Worm (Caenorhabditis elegans): ENCODE data around the gene tag-180.

tag-180 gene

DNA sequence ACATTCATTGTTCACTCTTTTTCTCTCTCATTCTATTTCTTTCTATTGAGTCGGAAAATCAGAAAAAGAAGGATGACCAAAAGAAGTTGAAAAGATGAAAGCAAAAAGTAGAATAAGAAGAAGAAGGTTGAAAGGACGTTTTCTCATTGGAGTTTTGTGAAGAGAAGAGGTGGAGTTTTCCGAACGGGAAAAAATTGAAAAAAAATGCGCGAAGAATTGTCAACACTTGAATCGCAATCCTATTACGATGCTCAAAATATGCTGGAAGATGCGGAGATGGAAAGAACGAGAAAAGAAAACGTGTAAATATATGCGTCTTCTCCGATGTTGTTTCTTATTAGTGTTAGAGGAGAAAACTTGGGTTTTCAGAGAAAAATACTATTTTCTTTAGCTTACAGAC is 4.1 kb upstream of the tag-180 start:
- TF ChIP-seq fkh-10 (GFP tag; optimal IDR thresholded peaks at IDR 0.05) (peak; percentile 83), ZK546.5 (tag; optimal IDR thresholded peaks at IDR 0.05) (no peak)

DNA sequence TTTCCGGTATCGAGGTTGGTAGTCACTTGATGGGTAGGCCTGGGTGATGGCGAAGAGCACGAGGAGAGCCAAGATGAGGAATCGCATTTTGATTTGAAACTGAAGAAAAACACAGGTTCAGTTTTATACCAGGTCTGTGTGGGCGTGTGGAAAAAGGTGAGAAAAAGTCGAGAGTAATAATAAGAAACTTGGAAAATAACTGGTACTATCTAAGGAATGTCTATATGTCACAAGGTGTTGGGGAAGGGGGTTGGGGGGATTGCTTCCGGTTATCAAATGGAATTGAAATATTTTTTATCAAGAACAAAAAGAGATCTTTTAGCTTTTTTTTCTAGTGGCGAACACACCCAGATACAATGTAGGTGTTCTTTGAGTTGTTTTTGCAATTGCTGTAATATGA is 9.6 kb downstream of the tag-180 start, which contains the start of gene nlp-51:
Gene nlp-51, minus strand, starts transcription at position 101 of the 400 bp plus-strand sequence.
- no peak for TF ChIP-seq nhr-25 (tag; optimal IDR thresholded peaks at IDR 0.05)
- TF ChIP-seq nhr-11 (tag; optimal IDR thresholded peaks at IDR 0.05), result no peak
- TF ChIP-seq sea-2 (GFP tag; optimal IDR thresholded peaks at IDR 0.05), result no peak
- TF ChIP-seq fkh-10 (GFP tag; optimal IDR thresholded peaks at IDR 0.05), result no peak
- TF ChIP-seq fos-1 (tag; optimal IDR thresholded peaks at IDR 0.05), result no peak
- no peak for TF ChIP-seq nhr-67 (tag; optimal IDR thresholded peaks at IDR 0.05)
- TF ChIP-seq ceh-28 (tag; optimal IDR thresholded peaks at IDR 0.05), result no peak
- no peak for TF ChIP-seq mml-1 (tag; optimal IDR thresholded peaks at IDR 0.05)
- no peak for TF ChIP-seq R02D3.7 (tag; optimal IDR thresholded peaks at IDR 0.05)
- TF ChIP-seq unc-62 (GFP tag; optimal IDR thresholded peaks at IDR 0.05), result no peak
- TF ChIP-seq nfya-1 (tag; optimal IDR thresholded peaks at IDR 0.05; ENCODE audit: insufficient read depth), result no peak
- no peak for TF ChIP-seq nhr-43 (tag; optimal IDR thresholded peaks at IDR 0.05; ENCODE audit: poor library complexity, severe bottlenecking)
- no peak for TF ChIP-seq egl-5 (tag; optimal IDR thresholded peaks at IDR 0.05)
- no peak for TF ChIP-seq lin-39 (tag; optimal IDR thresholded peaks at IDR 0.05)
- TF ChIP-seq pqm-1 (tag; optimal IDR thresholded peaks at IDR 0.05), result no peak
- TF ChIP-seq fkh-2 (tag; optimal IDR thresholded peaks at IDR 0.05), result no peak

ce11 chrII:11316663-11317062 is 12.6 kb downstream of the tag-180 start:
- TF ChIP-seq jun-1 (tag; optimal IDR thresholded peaks at IDR 0.05) (no peak), nfya-1 (tag; optimal IDR thresholded peaks at IDR 0.05; ENCODE audit: insufficient read depth) (no peak), tbx-2 (tag; optimal IDR thresholded peaks at IDR 0.05) (no peak), pqm-1 (tag; optimal IDR thresholded peaks at IDR 0.05) (no peak), fos-1 (tag; optimal IDR thresholded peaks at IDR 0.05) (no peak), pha-4 (tag; optimal IDR thresholded peaks at IDR 0.05) (no peak), eor-1 (tag; optimal IDR thresholded peaks at IDR 0.05) (no peak), ceh-82 (tag; optimal IDR thresholded peaks at IDR 0.05) (no peak), nhr-11 (tag; optimal IDR thresholded peaks at IDR 0.05) (no peak), unc-39 (tag; optimal IDR thresholded peaks at IDR 0.05) (no peak)

DNA sequence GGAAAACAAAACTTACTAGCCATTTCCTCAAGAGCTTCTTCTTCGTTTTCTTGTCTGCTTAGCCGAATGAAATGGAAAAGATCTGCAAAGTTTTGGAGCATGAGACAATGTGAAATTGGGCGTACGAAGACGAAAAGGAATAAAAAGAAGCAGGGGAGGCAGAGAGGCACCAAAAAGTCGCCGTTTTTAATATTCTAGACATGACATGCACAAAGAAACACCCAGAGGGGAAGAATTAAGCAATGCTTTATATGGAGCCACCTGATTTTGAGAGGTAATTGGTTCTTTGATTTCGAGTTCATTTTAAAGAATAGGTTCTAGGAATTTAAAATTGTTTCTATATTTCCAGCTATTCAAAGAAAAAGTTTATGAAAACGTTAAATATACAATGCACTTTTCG is 15.1 kb downstream of the tag-180 start, which contains the start of gene T24F1.4:
Gene T24F1.4, minus strand, starts transcription at position 101 of the 400 bp plus-strand sequence.
- TF ChIP-seq fos-1 (tag; optimal IDR thresholded peaks at IDR 0.05) (no peak), pqm-1 (tag; optimal IDR thresholded peaks at IDR 0.05) (no peak), lin-39 (tag; optimal IDR thresholded peaks at IDR 0.05) (no peak), elt-3 (tag; optimal IDR thresholded peaks at IDR 0.05) (no peak), mml-1 (tag; optimal IDR thresholded peaks at IDR 0.05) (no peak), aly-2 (tag; optimal IDR thresholded peaks at IDR 0.05) (no peak), pha-4 (tag; optimal IDR thresholded peaks at IDR 0.05) (no peak), ama-1 (optimal IDR thresholded peaks at IDR 0.05) (no peak), ceh-28 (tag; optimal IDR thresholded peaks at IDR 0.05) (no peak), jun-1 (tag; optimal IDR thresholded peaks at IDR 0.05) (no peak), fkh-2 (tag; optimal IDR thresholded peaks at IDR 0.05) (no peak)

DNA sequence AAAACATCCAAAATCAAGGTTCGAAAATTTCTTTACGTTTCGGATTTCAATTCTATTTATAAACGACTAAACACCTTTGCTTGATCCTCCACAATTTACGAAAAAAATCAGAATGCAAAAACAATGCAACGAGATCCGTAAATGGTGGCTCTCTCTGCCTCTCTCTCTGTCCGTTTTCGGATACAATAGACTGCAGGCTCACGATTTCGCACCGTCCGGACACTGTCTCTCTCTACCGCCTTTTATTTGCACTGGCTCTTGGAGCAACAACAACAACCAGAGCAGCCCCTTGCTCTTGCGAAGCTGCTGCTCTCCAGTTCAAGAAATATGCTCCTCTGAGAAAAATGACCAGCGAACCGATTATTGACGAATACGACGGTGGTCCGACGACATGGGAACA is 17.0 kb downstream of the tag-180 start, which contains the start of gene T24F1.7:
Gene T24F1.7, plus strand, starts transcription at position 301 of the 400 bp plus-strand sequence.
- no peak for TF ChIP-seq ceh-82 (tag; optimal IDR thresholded peaks at IDR 0.05)
- TF ChIP-seq nfya-1 (tag; optimal IDR thresholded peaks at IDR 0.05; ENCODE audit: insufficient read depth), result no peak
- TF ChIP-seq tbx-2 (tag; optimal IDR thresholded peaks at IDR 0.05), result no peak
- TF ChIP-seq elt-2 (tag; optimal IDR thresholded peaks at IDR 0.05), result no peak
- no peak for TF ChIP-seq ztf-11 (tag; optimal IDR thresholded peaks at IDR 0.05)
- no peak for TF ChIP-seq sea-2 (GFP tag; optimal IDR thresholded peaks at IDR 0.05)
- TF ChIP-seq nhr-25 (tag; optimal IDR thresholded peaks at IDR 0.05), result no peak
- no peak for TF ChIP-seq ZK546.5 (tag; optimal IDR thresholded peaks at IDR 0.05)
- no peak for TF ChIP-seq unc-62 (GFP tag; optimal IDR thresholded peaks at IDR 0.05)

DNA sequence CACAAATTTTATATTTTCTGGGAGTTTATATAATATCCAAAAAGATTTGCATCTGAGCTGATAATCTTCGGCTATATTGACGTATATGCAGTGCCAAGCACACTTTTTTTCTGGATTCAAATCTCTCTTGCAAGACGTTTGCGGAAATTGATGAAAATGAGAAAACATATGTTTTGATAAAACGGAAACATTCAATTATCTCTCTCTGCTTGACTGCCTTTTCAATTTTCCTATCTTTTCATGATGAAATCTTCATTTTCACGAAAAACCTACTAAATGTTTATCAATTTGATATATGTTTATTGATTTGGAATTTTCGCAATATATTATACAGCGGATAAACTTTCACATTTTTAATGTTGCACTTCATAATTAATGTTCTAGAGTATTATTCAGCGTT is 21.3 kb downstream of the tag-180 start:
- TF ChIP-seq egl-27 (tag; optimal IDR thresholded peaks at IDR 0.05) (no peak), ceh-9 (tag; optimal IDR thresholded peaks at IDR 0.05) (no peak), nfya-1 (tag; optimal IDR thresholded peaks at IDR 0.05; ENCODE audit: insufficient read depth) (no peak), hmg-11 (tag; optimal IDR thresholded peaks at IDR 0.05) (no peak)

Measured in whole organism, L3 larva.